Fruit fly (Drosophila melanogaster) whole organism, embryonic: Measurements from ENCODE around the gene CG17264.
A peak's percentile ranks its signal among the peaks of the same experiment; 100 is the strongest.

Experiments
- Abd-B ChIP-seq: fragments of 200-800 bp; sonication (Bioruptor generic); optimal IDR thresholded peaks from 2 replicates; lab custom pipeline; 2018; ENCODE audit warnings: missing biosample characterization, mild to moderate bottlenecking, missing genetic modification characterization, moderate library complexity
- Aef1 ChIP-seq: fragments of 200-800 bp; sonication (Bioruptor generic); IDR thresholded peaks from 3 replicates; pipeline ENCODE4 v1.3.6; 2022; ENCODE audit warnings: missing biosample characterization, missing genetic modification characterization
- Asciz ChIP-seq: fragments of 200-800 bp; sonication (Bioruptor generic); optimal IDR thresholded peaks from 2 replicates; lab custom pipeline; 2017; ENCODE audit warnings: missing biosample characterization, mild to moderate bottlenecking, missing genetic modification characterization, missing genetic modification reagents
- BtbVII ChIP-seq: fragments of 200-800 bp; sonication (Bioruptor generic); optimal IDR thresholded peaks from 3 replicates; lab custom pipeline; 2017; ENCODE audit warnings: missing biosample characterization, mild to moderate bottlenecking, missing genetic modification characterization
- CG10321 ChIP-seq: fragments of 200-800 bp; sonication (Bioruptor generic); IDR thresholded peaks from 2 replicates; pipeline ENCODE4 v1.3.6; 2022; ENCODE audit warnings: missing biosample characterization, missing genetic modification characterization
- CG11504 ChIP-seq: fragments of 200-800 bp; sonication (Bioruptor generic); optimal IDR thresholded peaks from 3 replicates; lab custom pipeline; 2019; ENCODE audit warnings: missing biosample characterization, mild to moderate bottlenecking, missing genetic modification characterization, moderate library complexity
- CG11560 ChIP-seq: fragments of 200-800 bp; sonication (Bioruptor generic); IDR thresholded peaks from 3 replicates; pipeline ENCODE4 v1.3.6; 2022; ENCODE audit warnings: missing biosample characterization, missing genetic modification characterization
- CG12071 ChIP-seq: fragments of 200-800 bp; sonication (Bioruptor generic); optimal IDR thresholded peaks from 3 replicates; lab custom pipeline; 2018; ENCODE audit warnings: missing biosample characterization, mild to moderate bottlenecking, missing genetic modification characterization
- CG12391 ChIP-seq: fragments of 200-800 bp; sonication (Bioruptor generic); optimal IDR thresholded peaks from 3 replicates; lab custom pipeline; 2018; ENCODE audit warnings: missing biosample characterization, mild to moderate bottlenecking, missing genetic modification characterization, moderate library complexity
- CG12744 ChIP-seq: fragments of 200-800 bp; sonication (Bioruptor generic); optimal IDR thresholded peaks from 2 replicates; lab custom pipeline; 2016; ENCODE audit warnings: missing biosample characterization, missing genetic modification characterization
- CG14014 ChIP-seq: fragments of 200-800 bp; sonication (Bioruptor generic); IDR thresholded peaks from 2 replicates; pipeline ENCODE4 v1.3.6; 2022; ENCODE audit warnings: missing biosample characterization, missing genetic modification characterization
- CG15269 ChIP-seq: fragments of 200-800 bp; sonication (Bioruptor generic); optimal IDR thresholded peaks from 2 replicates; lab custom pipeline; 2018; ENCODE audit warnings: missing biosample characterization, mild to moderate bottlenecking, missing genetic modification characterization, moderate library complexity
- CG16815 ChIP-seq: fragments of 200-800 bp; sonication (Bioruptor generic); optimal IDR thresholded peaks from 3 replicates; lab custom pipeline; 2017; ENCODE audit warnings: missing biosample characterization, mild to moderate bottlenecking, missing genetic modification characterization
- CG16863 ChIP-seq: fragments of 200-800 bp; sonication (Bioruptor generic); optimal IDR thresholded peaks from 3 replicates; lab custom pipeline; 2016; ENCODE audit warnings: missing biosample characterization, missing genetic modification characterization
- CG17568 ChIP-seq: fragments of 200-800 bp; sonication (Bioruptor generic); optimal IDR thresholded peaks from 2 replicates; lab custom pipeline; 2018; ENCODE audit warnings: missing biosample characterization, mild to moderate bottlenecking, missing genetic modification characterization, moderate library complexity
- CG18476 ChIP-seq: fragments of 200-800 bp; sonication (Bioruptor generic); optimal IDR thresholded peaks from 2 replicates; lab custom pipeline; 2016; ENCODE audit warnings: missing biosample characterization, mild to moderate bottlenecking, missing genetic modification characterization
- CG2120 ChIP-seq: fragments of 200-800 bp; sonication (Bioruptor generic); optimal IDR thresholded peaks from 3 replicates; lab custom pipeline; 2016; ENCODE audit warnings: missing biosample characterization, missing genetic modification characterization
- CG2678 ChIP-seq: fragments of 200-800 bp; sonication (Bioruptor generic); optimal IDR thresholded peaks from 3 replicates; lab custom pipeline; 2019; ENCODE audit warnings: missing biosample characterization, mild to moderate bottlenecking, missing genetic modification characterization, moderate library complexity
- CG2875 ChIP-seq: fragments of 200-800 bp; sonication (Bioruptor generic); optimal IDR thresholded peaks from 2 replicates; lab custom pipeline; 2017; ENCODE audit warnings: missing biosample characterization, mild to moderate bottlenecking, missing genetic modification characterization, missing genetic modification reagents
- CG32767 ChIP-seq: fragments of 200-800 bp; sonication (Bioruptor generic); IDR thresholded peaks from 2 replicates; pipeline ENCODE4 v1.3.6; 2022; ENCODE audit warnings: missing biosample characterization, missing genetic modification characterization
- CG5180 ChIP-seq: fragments of 200-800 bp; sonication (Bioruptor generic); optimal IDR thresholded peaks from 3 replicates; lab custom pipeline; 2017; ENCODE audit warnings: missing biosample characterization, missing genetic modification characterization, mild to moderate bottlenecking, moderate library complexity, missing genetic modification reagents
- CG6254 ChIP-seq: fragments of 200-800 bp; sonication (Bioruptor generic); optimal IDR thresholded peaks from 3 replicates; lab custom pipeline; 2017; ENCODE audit warnings: mild to moderate bottlenecking, missing biosample characterization, missing genetic modification reagents, missing genetic modification characterization
- CG6272 ChIP-seq: fragments of 200-800 bp; sonication (Bioruptor generic); IDR thresholded peaks from 2 replicates; pipeline ENCODE4 v1.3.6; 2022; ENCODE audit warnings: missing biosample characterization, missing genetic modification characterization
- E2f1 ChIP-seq: fragments of 200-800 bp; sonication (Bioruptor generic); IDR thresholded peaks from 2 replicates; pipeline ENCODE4 v1.3.6; 2022; ENCODE audit warnings: missing biosample characterization, missing genetic modification characterization
- Elba2 ChIP-seq: fragments of 200-800 bp; sonication (Bioruptor generic); optimal IDR thresholded peaks from 3 replicates; lab custom pipeline; 2016; ENCODE audit warnings: missing biosample characterization, missing genetic modification characterization
- Ssrp ChIP-seq: fragments of 200-800 bp; sonication (Bioruptor generic); optimal IDR thresholded peaks from 2 replicates; lab custom pipeline; 2018; ENCODE audit warnings: missing biosample characterization, mild to moderate bottlenecking, missing genetic modification characterization, moderate library complexity
- Usf ChIP-seq: fragments of 200-800 bp; sonication (Bioruptor generic); optimal IDR thresholded peaks from 2 replicates; lab custom pipeline; 2017; ENCODE audit warnings: missing genotype, missing biosample characterization, missing genetic modification characterization
- bcd ChIP-seq: fragments of 200-800 bp; sonication (Bioruptor generic); optimal IDR thresholded peaks from 2 replicates; lab custom pipeline; 2017; ENCODE audit warnings: missing biosample characterization, mild to moderate bottlenecking, missing genetic modification characterization
- bsh ChIP-seq, 2 experiments: fragments of 200-800 bp; sonication (Bioruptor generic); optimal IDR thresholded peaks; 2 replicates each; lab custom pipeline; 2017 to 2018; ENCODE audit warnings: mild to moderate bottlenecking in 2 of 2, missing biosample characterization in 2 of 2, missing genetic modification characterization in 2 of 2, moderate library complexity in 1 of 2
- cas ChIP-seq: fragments of 200-800 bp; sonication (Bioruptor generic); IDR thresholded peaks from 2 replicates; pipeline ENCODE4 v1.3.6; 2022; ENCODE audit warnings: missing biosample characterization, missing genetic modification characterization
- chm ChIP-seq: fragments of 200-800 bp; sonication (Bioruptor generic); IDR thresholded peaks from 2 replicates; pipeline ENCODE4 v1.3.6; 2022; ENCODE audit warnings: missing biosample characterization, missing genetic modification characterization
- chn ChIP-seq: fragments of 200-800 bp; sonication (Bioruptor generic); optimal IDR thresholded peaks from 2 replicates; lab custom pipeline; 2016; ENCODE audit warnings: missing biosample characterization, missing genetic modification characterization
- crp ChIP-seq, 2 experiments: fragments of 200-800 bp; sonication (Bioruptor generic); optimal IDR thresholded peaks; 2 replicates in 1 of 2; 3 replicates in 1 of 2; lab custom pipeline; 2017; ENCODE audit warnings: missing biosample characterization in 2 of 2, missing genetic modification characterization in 2 of 2, mild to moderate bottlenecking in 1 of 2, moderate library complexity in 1 of 2
- gfzf ChIP-seq: fragments of 200-800 bp; sonication (Bioruptor generic); optimal IDR thresholded peaks from 2 replicates; lab custom pipeline; 2016; ENCODE audit warnings: missing biosample characterization, mild to moderate bottlenecking, missing genetic modification characterization, moderate library complexity
- gsb-n ChIP-seq: fragments of 200-800 bp; sonication (Bioruptor generic); optimal IDR thresholded peaks from 3 replicates; lab custom pipeline; 2018; ENCODE audit warnings: missing biosample characterization, mild to moderate bottlenecking, missing genetic modification characterization
- hbn ChIP-seq: fragments of 200-800 bp; sonication (Bioruptor generic); IDR thresholded peaks from 2 replicates; pipeline ENCODE4 v1.3.6; 2022; ENCODE audit warnings: missing biosample characterization, missing genetic modification characterization; ENCODE audit not compliant: partially characterized antibody
- odd ChIP-seq: fragments of 200-800 bp; sonication (Bioruptor generic); optimal IDR thresholded peaks from 2 replicates; lab custom pipeline; 2017; ENCODE audit warnings: missing biosample characterization, mild to moderate bottlenecking, missing genetic modification characterization
- otp ChIP-seq: fragments of 200-800 bp; sonication (Bioruptor generic); IDR thresholded peaks from 3 replicates; pipeline ENCODE4, ENCODE4 v1.3.6; 2022; ENCODE audit warnings: missing biosample characterization, missing genetic modification characterization
- pros ChIP-seq: fragments of 200-800 bp; sonication (Bioruptor generic); optimal IDR thresholded peaks from 3 replicates; lab custom pipeline; 2019; ENCODE audit warnings: missing biosample characterization, mild to moderate bottlenecking, missing genetic modification characterization, moderate library complexity
- pum ChIP-seq: fragments of 200-800 bp; sonication (Bioruptor generic); optimal IDR thresholded peaks from 2 replicates; lab custom pipeline; 2016; ENCODE audit warnings: missing biosample characterization, missing genetic modification characterization
- pzg ChIP-seq: fragments of 200-800 bp; sonication (Bioruptor generic); optimal IDR thresholded peaks from 3 replicates; lab custom pipeline; 2018; ENCODE audit warnings: missing biosample characterization, mild to moderate bottlenecking, missing genetic modification characterization, moderate library complexity
- ranshi ChIP-seq: fragments of 200-800 bp; sonication (Bioruptor generic); IDR thresholded peaks from 2 replicates; pipeline ENCODE4 v1.3.6; 2022; ENCODE audit warnings: missing biosample characterization, missing genetic modification characterization
- rib ChIP-seq: fragments of 200-800 bp; sonication (Bioruptor generic); IDR thresholded peaks from 2 replicates; pipeline ENCODE4 v1.3.6; 2022; ENCODE audit warnings: missing biosample characterization, missing genetic modification characterization
- ro ChIP-seq: fragments of 200-800 bp; sonication (Bioruptor generic); IDR thresholded peaks from 2 replicates; pipeline ENCODE4 v1.3.6; 2022; ENCODE audit warnings: missing biosample characterization, missing genetic modification characterization
- sisA ChIP-seq: fragments of 200-800 bp; sonication (Bioruptor generic); IDR thresholded peaks from 2 replicates; pipeline ENCODE4 v1.3.6; 2022; ENCODE audit warnings: missing biosample characterization, missing genetic modification characterization
- slou ChIP-seq: fragments of 200-800 bp; sonication (Bioruptor generic); optimal IDR thresholded peaks from 3 replicates; lab custom pipeline; 2016; ENCODE audit warnings: missing biosample characterization, missing genetic modification characterization
- sqz ChIP-seq: fragments of 200-800 bp; sonication (Bioruptor generic); optimal IDR thresholded peaks from 3 replicates; lab custom pipeline; 2018; ENCODE audit warnings: missing biosample characterization, mild to moderate bottlenecking, missing genetic modification characterization
- sug ChIP-seq: fragments of 200-800 bp; optimal IDR thresholded peaks from 2 replicates; lab custom pipeline; 2019; ENCODE audit warnings: missing biosample characterization, mild to moderate bottlenecking, missing genetic modification characterization, moderate library complexity
- tin ChIP-seq: fragments of 200-800 bp; sonication (Bioruptor generic); optimal IDR thresholded peaks from 3 replicates; lab custom pipeline; 2016; ENCODE audit warnings: missing biosample characterization, missing genetic modification characterization
- tx ChIP-seq: fragments of 200-800 bp; sonication (Bioruptor generic); optimal IDR thresholded peaks from 2 replicates; lab custom pipeline; 2016; ENCODE audit warnings: missing biosample characterization, missing genetic modification characterization

Gene CG17264

dm6 chr2L:2976829-2977228 lies 41.5 kb upstream of the CG17264 start, which contains the start of the genes CG9641 and CG3165 (continued):
- TF ChIP-seq bsh (GFP tag; optimal IDR thresholded peaks at IDR 0.05; lab: Kevin White, UChicago) (peak; percentile 77 to 85), CG15269 (tag; lab: Kevin White, UChicago) (no peak), CG32767 (GFP tag; lab: Robert Waterston, UW) (peak; percentile 65; the same call in 1 of the 2 replicates), CG14014 (GFP tag; lab: Robert Waterston, UW) (peak; percentile 87), pum (peak; percentile 92), CG5180 (GFP tag; lab: Kevin White, UChicago) (no peak), cas (peak; percentile 63), chn (GFP tag; lab: Kevin White, UChicago) (peak; percentile 91), otp (GFP tag; lab: Robert Waterston, UW) (peak; percentile 55; the same call in 1 of the 3 replicates), ro (GFP tag; lab: Robert Waterston, UW) (no peak), pros (GFP tag; lab: Kevin White, UChicago) (no peak), sqz (no peak), slou (GFP tag; lab: Kevin White, UChicago) (peak; percentile 70), Asciz (GFP tag; lab: Kevin White, UChicago) (no peak), CG6272 (peak; percentile 85), tx (peak; percentile 87), CG2120 (peak; percentile 92), bcd (GFP tag; lab: Kevin White, UChicago) (peak; percentile 80), sug (tag; lab: Kevin White, UChicago) (peak; percentile 91), hbn (GFP tag; lab: Robert Waterston, UW) (peak; percentile 98), CG10321 (GFP tag; lab: Robert Waterston, UW) (peak; percentile 41; the same call in 1 of the 2 replicates), ranshi (GFP tag; lab: Robert Waterston, UW) (peak; percentile 78; the same call in 1 of the 2 replicates), tin (GFP tag; lab: Kevin White, UChicago) (peak; percentile 93), CG6254 (GFP tag; lab: Kevin White, UChicago) (no peak), CG12744 (GFP tag; lab: Kevin White, UChicago) (peak; percentile 56), Usf (GFP tag; lab: Kevin White, UChicago) (peak; percentile 49), E2f1 (GFP tag; lab: Robert Waterston, UW) (peak; percentile 74), rib (GFP tag; lab: Robert Waterston, UW) (no peak), gsb-n (tag; lab: Kevin White, UChicago) (no peak), odd (GFP tag; lab: Kevin White, UChicago) (no peak), Elba2 (GFP tag; lab: Kevin White, UChicago) (peak; percentile 55), CG2875 (GFP tag; lab: Kevin White, UChicago) (peak; percentile 33), Aef1 (GFP tag; lab: Robert Waterston, UW) (peak; percentile 71), CG2678 (tag; lab: Kevin White, UChicago) (no peak), CG11504 (tag; lab: Kevin White, UChicago) (no peak), CG16863 (peak; percentile 88), Abd-B (GFP tag; lab: Kevin White, UChicago) (peak; percentile 66), CG12391 (peak; percentile 87), CG16815 (GFP tag; lab: Kevin White, UChicago) (peak; percentile 69), Ssrp (tag; lab: Kevin White, UChicago) (peak; percentile 79), sisA (GFP tag; lab: Robert Waterston, UW) (peak; percentile 81), BtbVII (GFP tag; lab: Kevin White, UChicago) (no peak), CG12071 (peak; percentile 29), crp (GFP tag; optimal IDR thresholded peaks at IDR 0.05; lab: Kevin White, UChicago) (peak in 1 of 2 experiments; percentile 46), chm (GFP tag; lab: Robert Waterston, UW) (peak; percentile 70; the same call in 1 of the 2 replicates), CG17568 (GFP tag; lab: Kevin White, UChicago) (no peak), CG11560 (tag; lab: Robert Waterston, UW) (peak; percentile 72; the same call in 2 of the 3 replicates), pzg (GFP tag; lab: Kevin White, UChicago) (peak; percentile 62), gfzf (peak; percentile 46), CG18476 (GFP tag; lab: Kevin White, UChicago) (peak; percentile 77)
